Fruit fly (Drosophila melanogaster) whole organism, pupa: Measurements from ENCODE around the gene CG33795.

Experiments used
- CG10348 ChIP-seq: fragments of 200-800 bp; sonication (Bioruptor generic); IDR thresholded peaks from 2 replicates; pipeline ENCODE4 v1.3.6; 2022; ENCODE audit warnings: missing biosample characterization, missing genetic modification characterization
- CG12605 ChIP-seq: fragments of 200-800 bp; sonication (Bioruptor generic); IDR thresholded peaks from 2 replicates; pipeline ENCODE4 v1.3.6; 2022; ENCODE audit warnings: missing biosample characterization, missing genetic modification characterization
- CG13204 ChIP-seq: fragments of 200-800 bp; sonication (Bioruptor generic); optimal IDR thresholded peaks from 2 replicates; lab custom pipeline; 2018; ENCODE audit warnings: missing biosample characterization, mild to moderate bottlenecking, missing genetic modification characterization, moderate library complexity
- CG14655 ChIP-seq: fragments of 200-800 bp; sonication (Bioruptor generic); optimal IDR thresholded peaks from 3 replicates; lab custom pipeline; 2017; ENCODE audit warnings: mild to moderate bottlenecking, missing biosample characterization, missing genetic modification reagents, missing genetic modification characterization
- CG15710 ChIP-seq: fragments of 200-800 bp; sonication (Bioruptor generic); optimal IDR thresholded peaks from 2 replicates; lab custom pipeline; 2018; ENCODE audit warnings: missing biosample characterization, mild to moderate bottlenecking, missing genetic modification characterization, moderate library complexity
- CG17806 ChIP-seq: fragments of 200-800 bp; sonication (Bioruptor generic); optimal IDR thresholded peaks from 2 replicates; lab custom pipeline; 2018; ENCODE audit warnings: missing biosample characterization, mild to moderate bottlenecking, missing genetic modification characterization, moderate library complexity
- CG32121 ChIP-seq: fragments of 200-800 bp; sonication (Bioruptor generic); IDR thresholded peaks from 2 replicates; pipeline ENCODE4 v1.3.6; 2022; ENCODE audit warnings: missing biosample characterization, missing genetic modification characterization
- CG34367 ChIP-seq: fragments of 200-800 bp; sonication (Bioruptor generic); optimal IDR thresholded peaks from 2 replicates; lab custom pipeline; 2018; ENCODE audit warnings: missing biosample characterization, mild to moderate bottlenecking, missing genetic modification characterization
- CG4496 ChIP-seq: fragments of 200-800 bp; sonication (Bioruptor generic); IDR thresholded peaks from 3 replicates; pipeline ENCODE4 v1.3.6; 2022; ENCODE audit warnings: missing biosample characterization, missing genetic modification characterization
- CG8159 ChIP-seq: fragments of 200-800 bp; sonication (Bioruptor generic); optimal IDR thresholded peaks from 3 replicates; lab custom pipeline; 2018; ENCODE audit warnings: missing biosample characterization, mild to moderate bottlenecking, missing genetic modification characterization, moderate library complexity
- CG8301 ChIP-seq: fragments of 200-800 bp; sonication (Bioruptor generic); optimal IDR thresholded peaks from 2 replicates; lab custom pipeline; 2018; ENCODE audit warnings: missing biosample characterization, mild to moderate bottlenecking, missing genetic modification characterization
- CG9948 ChIP-seq: fragments of 200-800 bp; sonication (Bioruptor generic); optimal IDR thresholded peaks from 2 replicates; lab custom pipeline; 2018; ENCODE audit warnings: missing biosample characterization, mild to moderate bottlenecking, missing genetic modification characterization, moderate library complexity
- D1 ChIP-seq: fragments of 200-800 bp; sonication (Bioruptor generic); optimal IDR thresholded peaks from 2 replicates; lab custom pipeline; 2018; ENCODE audit warnings: missing biosample characterization, mild to moderate bottlenecking, missing genetic modification characterization, moderate library complexity
- EcR ChIP-seq: fragments of 200-800 bp; sonication (Bioruptor generic); optimal IDR thresholded peaks from 3 replicates; lab custom pipeline; 2019; ENCODE audit warnings: missing biosample characterization, missing genetic modification characterization, mild to moderate bottlenecking, moderate library complexity, missing genetic modification reagents
- Ets98B ChIP-seq: fragments of 200-800 bp; sonication (Bioruptor generic); IDR thresholded peaks from 2 replicates; pipeline ENCODE4 v1.3.6; 2022; ENCODE audit warnings: missing biosample characterization, missing genetic modification characterization
- Pif1A ChIP-seq: fragments of 200-800 bp; sonication (Bioruptor generic); optimal IDR thresholded peaks from 3 replicates; lab custom pipeline; 2016; ENCODE audit warnings: missing biosample characterization, missing genetic modification characterization
- Pif1B ChIP-seq: fragments of 200-800 bp; sonication (Bioruptor generic); optimal IDR thresholded peaks from 3 replicates; lab custom pipeline; 2016; ENCODE audit warnings: missing biosample characterization, missing genetic modification characterization
- Snoo ChIP-seq: fragments of 200-800 bp; sonication (Bioruptor generic); optimal IDR thresholded peaks from 3 replicates; lab custom pipeline; 2017; ENCODE audit warnings: missing biosample characterization, mild to moderate bottlenecking, missing genetic modification characterization, inconsistent platforms
- fd96Ca ChIP-seq: fragments of 200-800 bp; sonication (Bioruptor generic); IDR thresholded peaks from 3 replicates; pipeline ENCODE4 v1.3.6; 2022; ENCODE audit warnings: missing biosample characterization, missing genetic modification characterization
- gl ChIP-seq: fragments of 200-800 bp; sonication (Bioruptor generic); optimal IDR thresholded peaks from 2 replicates; lab custom pipeline; 2018; ENCODE audit warnings: missing biosample characterization, mild to moderate bottlenecking, missing genetic modification characterization
- rn ChIP-seq: fragments of 200-800 bp; sonication (Bioruptor generic); IDR thresholded peaks from 2 replicates; pipeline ENCODE4 v1.3.6; 2022; ENCODE audit warnings: missing biosample characterization, missing genetic modification characterization

CG33795 gene

DNA sequence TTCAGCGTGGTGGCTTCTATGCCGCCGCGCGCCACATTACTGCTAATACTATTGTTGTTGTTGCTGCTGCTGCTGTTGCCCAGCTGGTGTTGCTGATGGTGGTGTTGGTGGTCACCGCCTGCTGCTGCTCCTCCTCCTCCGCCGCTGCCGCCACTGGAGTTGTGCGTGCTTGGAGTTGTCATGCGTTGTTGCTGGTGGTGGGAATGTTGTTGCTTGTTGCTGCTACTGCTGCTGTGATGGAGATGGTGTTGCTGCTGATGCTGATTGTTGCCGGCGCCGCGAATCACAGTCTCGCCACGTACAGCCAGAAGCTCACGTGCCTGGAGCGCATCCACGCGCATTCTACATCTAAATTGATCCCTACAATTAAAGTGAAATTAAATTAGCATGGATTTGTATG lies 29.6 kb downstream of the CG33795 start:
- no peak for TF ChIP-seq CG14655 (GFP tag; lab: Kevin White, UChicago)
- TF ChIP-seq fd96Ca (GFP tag; lab: Robert Waterston, UW) = no peak
- no peak for TF ChIP-seq Pif1A (GFP tag; lab: Kevin White, UChicago)
- TF ChIP-seq Pif1B (GFP tag; lab: Kevin White, UChicago) = no peak
- TF ChIP-seq Ets98B = no peak
- TF ChIP-seq CG32121 (GFP tag; lab: Robert Waterston, UW) = no peak
- TF ChIP-seq D1 (tag; lab: Kevin White, UChicago) = no peak
- TF ChIP-seq Snoo (tag; lab: Kevin White, UChicago) = no peak
- TF ChIP-seq rn (GFP tag; lab: Robert Waterston, UW) = no peak
- TF ChIP-seq CG12605 = no peak
- TF ChIP-seq CG9948 = no peak
- TF ChIP-seq CG34367 (tag; lab: Kevin White, UChicago) = no peak
- TF ChIP-seq CG4496 (GFP tag; lab: Robert Waterston, UW) = no peak
- no peak for TF ChIP-seq CG8159 (tag; lab: Kevin White, UChicago)
- no peak for TF ChIP-seq EcR (GFP tag; lab: Kevin White, UChicago)

DNA sequence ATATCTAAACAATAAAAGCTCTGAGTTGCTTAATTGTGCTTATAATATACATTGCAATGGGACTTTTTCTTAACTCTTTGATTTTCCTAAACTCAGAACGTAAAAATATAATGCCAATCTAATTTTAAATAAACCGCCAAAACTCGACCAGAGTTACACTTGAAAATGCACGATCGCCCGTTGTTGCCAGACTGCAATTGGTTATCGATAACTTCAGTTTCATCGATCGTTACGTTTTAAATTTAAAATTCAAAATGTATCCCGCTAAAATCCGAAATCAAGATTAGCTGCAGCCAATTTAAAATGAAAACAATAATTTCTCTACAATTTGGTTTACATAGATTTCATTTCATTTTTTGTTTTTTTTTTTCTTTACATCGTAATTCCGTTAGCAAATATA lies 32.0 kb downstream of the CG33795 start:
- TF ChIP-seq CG4496 (GFP tag; lab: Robert Waterston, UW) (no peak), EcR (GFP tag; lab: Kevin White, UChicago) (no peak), CG10348 (GFP tag; lab: Robert Waterston, UW) (no peak), CG14655 (GFP tag; lab: Kevin White, UChicago) (no peak)

DNA sequence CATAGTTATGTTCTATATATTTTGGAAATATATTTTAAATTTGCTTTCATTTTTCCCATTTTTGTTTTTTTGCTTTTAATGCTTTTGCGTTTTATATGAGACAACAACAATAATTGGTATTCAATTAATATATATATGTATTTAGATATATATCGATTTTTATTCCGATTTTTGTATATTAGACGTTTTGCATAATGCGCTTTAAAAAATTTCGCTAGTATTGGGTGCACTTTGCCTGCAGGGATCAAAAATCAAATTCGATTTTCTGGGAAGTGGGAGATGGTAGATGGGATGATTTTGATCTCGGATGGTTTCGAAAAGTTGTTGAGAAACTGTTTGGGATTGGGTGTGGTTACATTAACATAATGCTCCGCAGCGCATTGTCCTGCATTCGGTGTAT lies 33.4 kb downstream of the CG33795 start, which contains the start of gene CG5157:
Gene CG5157 (minus strand): TSS at position 101 of the 400 bp plus-strand sequence.
- no peak for TF ChIP-seq D1 (tag; lab: Kevin White, UChicago)
- TF ChIP-seq CG4496 (GFP tag; lab: Robert Waterston, UW) = no peak
- no peak for TF ChIP-seq CG32121 (GFP tag; lab: Robert Waterston, UW)
- TF ChIP-seq CG8159 (tag; lab: Kevin White, UChicago) = no peak
- TF ChIP-seq CG12605 = no peak
- no peak for TF ChIP-seq Ets98B
- no peak for TF ChIP-seq CG17806 (tag; lab: Kevin White, UChicago)
- TF ChIP-seq fd96Ca (GFP tag; lab: Robert Waterston, UW) = no peak
- TF ChIP-seq CG9948 = no peak
- no peak for TF ChIP-seq CG8301 (tag; lab: Kevin White, UChicago)
- TF ChIP-seq CG14655 (GFP tag; lab: Kevin White, UChicago) = no peak

DNA sequence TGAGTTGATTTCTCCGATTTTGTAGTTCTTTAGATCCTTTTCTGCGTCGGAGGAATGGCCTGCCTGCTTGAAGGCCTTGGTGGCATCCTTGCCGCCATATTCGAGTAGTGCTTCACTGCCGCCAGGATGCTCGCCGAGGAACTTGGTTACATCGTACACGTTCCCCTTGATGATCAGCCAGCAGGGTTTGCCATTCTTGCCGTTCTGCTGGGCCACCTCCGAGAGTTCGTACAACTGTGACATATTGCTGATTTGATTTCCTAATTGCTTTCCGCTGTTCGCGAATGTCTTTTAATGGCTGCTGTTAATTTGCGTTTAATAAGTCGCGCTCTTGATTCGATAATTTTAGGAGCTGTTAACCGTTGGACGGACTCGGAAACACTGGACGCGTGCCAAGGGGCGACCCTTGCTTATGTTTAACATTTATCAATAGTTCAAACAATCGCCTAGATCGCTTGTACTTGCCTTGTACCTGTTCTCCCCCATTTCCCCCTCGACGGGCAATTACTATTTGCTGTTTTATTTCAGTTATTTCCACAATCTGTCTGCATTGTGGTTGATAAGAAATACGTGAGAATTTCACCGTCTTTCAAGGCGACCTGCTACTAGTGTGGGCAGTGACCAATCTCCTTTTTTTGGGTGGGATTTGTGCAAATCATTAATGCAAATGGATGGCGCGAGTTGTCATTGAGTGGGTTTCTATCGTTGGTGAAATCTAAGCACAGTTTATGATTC lies 34.2 kb downstream of the CG33795 start:
- no peak for TF ChIP-seq Pif1B (GFP tag; lab: Kevin White, UChicago)
- no peak for TF ChIP-seq Ets98B
- TF ChIP-seq CG10348 (GFP tag; lab: Robert Waterston, UW) = no peak
- no peak for TF ChIP-seq CG32121 (GFP tag; lab: Robert Waterston, UW)
- TF ChIP-seq, all 21 proteins: peak for 0

DNA sequence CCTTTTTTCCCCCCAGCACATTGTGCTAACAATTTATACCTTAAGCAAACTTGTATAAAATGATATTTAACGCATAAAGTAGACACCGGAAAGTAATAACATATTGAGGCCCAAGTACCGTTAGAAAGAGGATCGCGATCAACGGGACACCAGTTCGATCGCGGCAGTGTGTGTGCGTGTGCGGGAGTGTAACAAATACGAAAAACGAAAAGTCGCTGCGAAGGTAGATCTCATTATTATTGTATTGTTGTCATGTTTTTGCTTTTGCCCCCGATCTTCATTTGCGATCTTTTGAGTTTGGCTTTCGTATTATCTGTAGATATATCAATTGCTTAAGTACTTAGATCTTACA lies 39.1 kb downstream of the CG33795 start:
- TF ChIP-seq Pif1A (GFP tag; lab: Kevin White, UChicago) (no peak), gl (tag; lab: Kevin White, UChicago) (no peak), CG4496 (GFP tag; lab: Robert Waterston, UW) (no peak), CG17806 (tag; lab: Kevin White, UChicago) (no peak), CG8159 (tag; lab: Kevin White, UChicago) (no peak), D1 (tag; lab: Kevin White, UChicago) (no peak), fd96Ca (GFP tag; lab: Robert Waterston, UW) (no peak), CG13204 (GFP tag; lab: Kevin White, UChicago) (no peak), CG14655 (GFP tag; lab: Kevin White, UChicago) (no peak), EcR (GFP tag; lab: Kevin White, UChicago) (no peak), Snoo (tag; lab: Kevin White, UChicago) (no peak), CG10348 (GFP tag; lab: Robert Waterston, UW) (no peak), Pif1B (GFP tag; lab: Kevin White, UChicago) (no peak)

DNA sequence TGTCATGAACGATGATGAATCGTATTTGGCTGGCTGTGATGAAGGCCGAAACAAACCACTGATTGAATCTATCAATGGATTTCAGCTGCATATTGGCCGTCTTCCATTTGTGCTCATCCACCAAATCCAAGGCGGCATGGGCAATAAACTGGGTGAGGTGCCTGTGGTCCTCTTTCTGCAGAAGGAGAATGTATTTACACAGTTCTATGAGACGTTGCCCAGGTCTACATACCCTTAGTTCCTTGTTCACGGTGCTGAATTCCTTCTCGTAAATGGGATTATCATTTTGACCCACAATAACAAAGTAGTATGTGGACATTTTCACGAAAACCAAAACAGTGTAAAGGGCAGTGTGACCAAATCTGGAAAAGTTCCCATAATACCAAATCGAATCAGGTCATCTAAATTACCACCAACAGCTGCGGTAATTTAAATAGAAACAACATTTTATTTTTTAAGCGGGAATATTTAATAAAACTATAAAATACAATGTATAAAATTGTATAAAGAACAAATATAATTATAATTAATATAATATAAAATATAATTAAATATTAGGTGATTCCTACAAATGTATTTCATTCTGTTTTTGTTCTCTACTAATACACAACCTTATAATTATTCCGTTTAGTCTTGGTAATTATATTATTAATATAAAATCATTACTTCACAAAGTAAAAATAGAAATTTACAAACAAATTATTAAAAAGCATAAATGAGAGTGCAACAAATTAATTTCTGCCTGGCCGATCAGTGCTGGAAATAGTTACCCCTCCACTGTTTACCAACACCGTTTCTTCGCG lies 39.7 kb downstream of the CG33795 start, which contains the start of the genes Trs20 and elg1:
Gene Trs20 (minus strand): TSS at position 369 of the 803 bp plus-strand sequence.
Gene elg1 (plus strand): TSS at position 765 of the 803 bp plus-strand sequence.
- TF ChIP-seq gl (tag; lab: Kevin White, UChicago) (no peak), CG13204 (GFP tag; lab: Kevin White, UChicago) (no peak), CG17806 (tag; lab: Kevin White, UChicago) (peak; percentile 20), CG12605 (no peak; the same call in 1 of the 2 replicates), CG8159 (tag; lab: Kevin White, UChicago) (no peak), CG14655 (GFP tag; lab: Kevin White, UChicago) (no peak), rn (GFP tag; lab: Robert Waterston, UW) (no peak), fd96Ca (GFP tag; lab: Robert Waterston, UW) (no peak), Pif1A (GFP tag; lab: Kevin White, UChicago) (no peak), Ets98B (peak; percentile 10; the same call in 1 of the 2 replicates), CG10348 (GFP tag; lab: Robert Waterston, UW) (no peak), CG15710 (tag; lab: Kevin White, UChicago) (peak; percentile 60), CG9948 (peak; percentile 24), CG34367 (tag; lab: Kevin White, UChicago) (peak; percentile 23), CG8301 (tag; lab: Kevin White, UChicago) (no peak), CG4496 (GFP tag; lab: Robert Waterston, UW) (no peak), CG32121 (GFP tag; lab: Robert Waterston, UW) (peak; percentile 40; the same call in 1 of the 2 replicates), D1 (tag; lab: Kevin White, UChicago) (no peak), EcR (GFP tag; lab: Kevin White, UChicago) (peak; percentile 27), Pif1B (GFP tag; lab: Kevin White, UChicago) (no peak), Snoo (tag; lab: Kevin White, UChicago) (peak; percentile 49)
